Worm (Caenorhabditis elegans) whole organism, late embryonic: Measurements from ENCODE around the gene pqn-51.
"Not testable (repeated sequence)": the region's sequence is repeated elsewhere in the genome, so short reads cannot be mapped to it uniquely, and the experiment has no call there.

ENCODE experiments used
- F13H6.1 ChIP-seq: sonication (generic microtip); optimal IDR thresholded peaks from 2 replicates; lab custom pipeline; 2016; ENCODE audit warnings: missing genetic modification characterization, missing compliant biosample characterization
- ahr-1 ChIP-seq: sonication (generic microtip); optimal IDR thresholded peaks from 2 replicates; lab custom pipeline; 2016; ENCODE audit warnings: missing genetic modification characterization, missing compliant biosample characterization
- ama-1 ChIP-seq: fragments of 150-350 bp; optimal IDR thresholded peaks from 2 replicates; lab custom pipeline; 2014
- ceh-14 ChIP-seq: sonication (generic microtip); optimal IDR thresholded peaks from 2 replicates; lab custom pipeline; 2016; ENCODE audit warnings: missing genotype, missing genetic modification characterization, missing compliant biosample characterization
- ceh-18 ChIP-seq: sonication (generic microtip); optimal IDR thresholded peaks from 2 replicates; lab custom pipeline; 2016; ENCODE audit warnings: missing genetic modification characterization, missing compliant biosample characterization
- ceh-19 ChIP-seq: fragments of 200-800 bp; sonication (Bioruptor generic); optimal IDR thresholded peaks from 2 replicates; lab custom pipeline; 2018; ENCODE audit warnings: mild to moderate bottlenecking, missing genetic modification characterization, missing compliant biosample characterization
- ceh-31 ChIP-seq: sonication (generic microtip); optimal IDR thresholded peaks from 2 replicates; lab custom pipeline; 2016; ENCODE audit warnings: missing genetic modification characterization, missing compliant biosample characterization
- ceh-34 ChIP-seq: sonication (generic microtip); optimal IDR thresholded peaks from 2 replicates; lab custom pipeline; 2016; ENCODE audit warnings: mild to moderate bottlenecking, missing genetic modification characterization, missing compliant biosample characterization
- ceh-45 ChIP-seq: fragments of 200-800 bp; sonication (Bioruptor generic); IDR thresholded peaks from 2 replicates; pipeline ENCODE4 v1.3.6; 2022; ENCODE audit warnings: missing genetic modification reagents, missing genetic modification characterization, missing compliant biosample characterization
- ceh-48 ChIP-seq: sonication (generic microtip); optimal IDR thresholded peaks from 2 replicates; lab custom pipeline; 2016; ENCODE audit warnings: missing genetic modification characterization, inconsistent platforms, missing compliant biosample characterization
- ceh-9 ChIP-seq: sonication (generic microtip); optimal IDR thresholded peaks from 2 replicates; lab custom pipeline; 2016; ENCODE audit warnings: mild to moderate bottlenecking, missing genetic modification characterization, inconsistent platforms, missing compliant biosample characterization
- che-1 ChIP-seq: sonication (generic microtip); optimal IDR thresholded peaks from 2 replicates; lab custom pipeline; 2016; ENCODE audit warnings: mild to moderate bottlenecking, missing genetic modification characterization, missing compliant biosample characterization
- eyg-1 ChIP-seq: sonication (generic microtip); optimal IDR thresholded peaks from 2 replicates; lab custom pipeline; 2016; ENCODE audit warnings: missing genotype, missing genetic modification characterization, missing compliant biosample characterization
- fkh-10 ChIP-seq: fragments of 150-350 bp; optimal IDR thresholded peaks from 2 replicates; lab custom pipeline; 2014; ENCODE audit warnings: missing biosample characterization, missing genetic modification reagents, missing genetic modification characterization
- hlh-15 ChIP-seq: sonication (generic microtip); optimal IDR thresholded peaks from 2 replicates; lab custom pipeline; 2016; ENCODE audit warnings: missing genetic modification characterization, missing compliant biosample characterization
- hlh-30 ChIP-seq: sonication (generic microtip); optimal IDR thresholded peaks from 2 replicates; lab custom pipeline; 2017; ENCODE audit warnings: antibody characterized with exemption, missing genetic modification characterization, missing compliant biosample characterization; ENCODE audit not compliant: insufficient read depth
- lin-11 ChIP-seq: fragments of 200-800 bp; sonication (Bioruptor generic); optimal IDR thresholded peaks from 2 replicates; lab custom pipeline; 2018; ENCODE audit warnings: mild to moderate bottlenecking, missing genetic modification characterization, missing compliant biosample characterization
- madf-2 ChIP-seq: sonication (generic microtip); optimal IDR thresholded peaks from 2 replicates; lab custom pipeline; 2017; ENCODE audit warnings: missing genetic modification characterization, missing compliant biosample characterization
- mec-3 ChIP-seq: sonication (generic microtip); optimal IDR thresholded peaks from 2 replicates; lab custom pipeline; 2016; ENCODE audit warnings: borderline replicate concordance, missing genetic modification characterization, missing compliant biosample characterization
- nfya-1 ChIP-seq: sonication (generic microtip); optimal IDR thresholded peaks from 2 replicates; lab custom pipeline; 2017; ENCODE audit warnings: missing genetic modification characterization, mild to moderate bottlenecking, missing compliant biosample characterization, antibody characterized with exemption, moderate library complexity
- nhr-11 ChIP-seq: fragments of 150-350 bp; optimal IDR thresholded peaks from 2 replicates; lab custom pipeline; 2014; ENCODE audit warnings: missing biosample characterization, missing genetic modification characterization
- npax-4 ChIP-seq: sonication (generic microtip); optimal IDR thresholded peaks from 2 replicates; lab custom pipeline; 2016; ENCODE audit warnings: missing genetic modification characterization, missing compliant biosample characterization
- pag-3 ChIP-seq: sonication (generic microtip); optimal IDR thresholded peaks from 2 replicates; lab custom pipeline; 2016; ENCODE audit warnings: missing compliant biosample characterization, missing genetic modification characterization, borderline replicate concordance
- pqm-1 ChIP-seq: sonication (generic microtip); optimal IDR thresholded peaks from 2 replicates; lab custom pipeline; 2016; ENCODE audit warnings: missing genetic modification characterization, missing compliant biosample characterization
- pros-1 ChIP-seq: fragments of 150-350 bp; optimal IDR thresholded peaks from 2 replicates; lab custom pipeline; 2014; ENCODE audit warnings: missing biosample characterization, missing genetic modification reagents, missing genetic modification characterization
- ref-2 ChIP-seq: sonication (generic microtip); optimal IDR thresholded peaks from 2 replicates; lab custom pipeline; 2016; ENCODE audit warnings: missing genetic modification characterization, missing compliant biosample characterization
- rnt-1 ChIP-seq: sonication (generic microtip); optimal IDR thresholded peaks from 2 replicates; lab custom pipeline; 2016; ENCODE audit warnings: missing genetic modification characterization, missing compliant biosample characterization
- sox-4 ChIP-seq: sonication (generic microtip); optimal IDR thresholded peaks from 2 replicates; lab custom pipeline; 2017; ENCODE audit warnings: mild to moderate bottlenecking, missing genetic modification characterization, inconsistent platforms, missing compliant biosample characterization
- syd-9 ChIP-seq: sonication (generic microtip); optimal IDR thresholded peaks from 2 replicates; lab custom pipeline; 2016; ENCODE audit warnings: mild to moderate bottlenecking, missing genetic modification characterization, moderate library complexity, missing compliant biosample characterization
- tbx-2 ChIP-seq: sonication (generic microtip); optimal IDR thresholded peaks from 2 replicates; lab custom pipeline; 2016; ENCODE audit warnings: missing genetic modification characterization, missing compliant biosample characterization
- tbx-7 ChIP-seq: sonication (generic microtip); optimal IDR thresholded peaks from 2 replicates; lab custom pipeline; 2016; ENCODE audit warnings: missing genotype, missing genetic modification characterization, missing compliant biosample characterization
- unc-3 ChIP-seq, 2 experiments: fragments of 200-800 bp in 1 of 2; sonication (Bioruptor generic) in 1 of 2; sonication (generic microtip) in 1 of 2; conservative IDR thresholded peaks in 1 of 2; optimal IDR thresholded peaks in 1 of 2; 2 replicates each; pipeline versions ENCODE4 v1.3.6 to Lab custom; 2016 to 2022; ENCODE audit warnings: missing compliant biosample characterization in 2 of 2, missing genetic modification characterization in 2 of 2, missing genetic modification reagents in 1 of 2
- unc-42 ChIP-seq: sonication (generic microtip); optimal IDR thresholded peaks from 2 replicates; lab custom pipeline; 2016; ENCODE audit warnings: missing genotype, missing genetic modification characterization, missing compliant biosample characterization

Gene pqn-51

ce11 chrV:5047230-5047629 lies 2.2 kb upstream of the pqn-51 start:
- TF ChIP-seq unc-3 (GFP tag; conservative IDR thresholded peaks at IDR 0.05; lab: Robert Waterston, UW) (0 out of 2 replicates have a peak, but pooled peaks have one; percentile 10), ceh-45 (GFP tag; lab: Robert Waterston, UW) (0 out of 2 replicates have a peak, but pooled peaks have one; percentile 17)
- not testable (repeated sequence) for TF ChIP-seq unc-3 (tag; optimal IDR thresholded peaks at IDR 0.05; lab: Kevin White, UChicago)

- TF ChIP-seq hlh-15 (tag; lab: Kevin White, UChicago) (no peak), pag-3 (no peak), unc-3 (GFP tag; conservative IDR thresholded peaks at IDR 0.05; lab: Robert Waterston, UW) (no peak), unc-3 (tag; optimal IDR thresholded peaks at IDR 0.05; lab: Kevin White, UChicago) (no peak), ahr-1 (no peak), fkh-10 (no peak), npax-4 (tag; lab: Kevin White, UChicago) (no peak), ama-1 (no peak), hlh-30 (no peak)
These were observed 729 bp downstream of the pqn-51 start for ce11 chrV:5050073-5050599.

ce11 chrV:5052233-5052632 lies 2.8 kb downstream of the pqn-51 start, which contains the start of gene K11D12.12:
TSS of gene K11D12.12 (plus strand) at chrV:5052261.
- no peak for TF ChIP-seq pqm-1 (tag; lab: Kevin White, UChicago)
- no peak for TF ChIP-seq F13H6.1
- no peak for TF ChIP-seq ceh-45 (GFP tag; lab: Robert Waterston, UW)
- no peak for TF ChIP-seq lin-11 (tag; lab: Kevin White, UChicago)
- no peak for TF ChIP-seq madf-2 (tag; lab: Kevin White, UChicago)
- TF ChIP-seq rnt-1 (tag; lab: Kevin White, UChicago): no peak
- no peak for TF ChIP-seq ref-2
- no peak for TF ChIP-seq ceh-48 (tag; lab: Kevin White, UChicago)
- no peak for TF ChIP-seq nhr-11
- TF ChIP-seq eyg-1 (tag; lab: Kevin White, UChicago): no peak
- TF ChIP-seq sox-4: no peak

ce11 chrV:5053335-5053734 lies 3.9 kb downstream of the pqn-51 start, which contains the start of gene cwp-4:
TSS of gene cwp-4 (plus strand) at chrV:5053635.
- no peak for TF ChIP-seq mec-3
- TF ChIP-seq tbx-7 (tag; lab: Kevin White, UChicago): no peak
- TF ChIP-seq tbx-2: no peak

ce11 chrV:5064761-5065421 lies 15.5 kb downstream of the pqn-51 start, which contains the start of gene mlk-1:
TSS of gene mlk-1 (minus strand) at chrV:5064811.
- TF ChIP-seq sox-4: peak; percentile 4
- no peak for TF ChIP-seq fkh-10
- no peak for TF ChIP-seq che-1 (tag; lab: Kevin White, UChicago)
- peak; percentile 61 for TF ChIP-seq unc-42 (tag; lab: Kevin White, UChicago)
- TF ChIP-seq pros-1 (tag; lab: Kevin White, UChicago): peak; percentile 67
- TF ChIP-seq ceh-31 (tag; lab: Kevin White, UChicago): peak; percentile 79
- TF ChIP-seq ceh-14: peak; percentile 57
- TF ChIP-seq nfya-1: peak; percentile 57
- peak; percentile 11 for TF ChIP-seq ceh-19 (GFP tag; lab: Kevin White, UChicago)
- TF ChIP-seq F13H6.1: peak; percentile 40
- TF ChIP-seq ceh-34 (tag; lab: Kevin White, UChicago): peak; percentile 58
- TF ChIP-seq ceh-9 (tag; lab: Kevin White, UChicago): no peak
- peak; percentile 17 for TF ChIP-seq syd-9
- peak; percentile 30 for TF ChIP-seq tbx-2
- TF ChIP-seq ceh-18: peak; percentile 74
